Fruit fly (Drosophila melanogaster): ENCODE measurements around the gene CG14406.

CG14406 gene

DNA sequence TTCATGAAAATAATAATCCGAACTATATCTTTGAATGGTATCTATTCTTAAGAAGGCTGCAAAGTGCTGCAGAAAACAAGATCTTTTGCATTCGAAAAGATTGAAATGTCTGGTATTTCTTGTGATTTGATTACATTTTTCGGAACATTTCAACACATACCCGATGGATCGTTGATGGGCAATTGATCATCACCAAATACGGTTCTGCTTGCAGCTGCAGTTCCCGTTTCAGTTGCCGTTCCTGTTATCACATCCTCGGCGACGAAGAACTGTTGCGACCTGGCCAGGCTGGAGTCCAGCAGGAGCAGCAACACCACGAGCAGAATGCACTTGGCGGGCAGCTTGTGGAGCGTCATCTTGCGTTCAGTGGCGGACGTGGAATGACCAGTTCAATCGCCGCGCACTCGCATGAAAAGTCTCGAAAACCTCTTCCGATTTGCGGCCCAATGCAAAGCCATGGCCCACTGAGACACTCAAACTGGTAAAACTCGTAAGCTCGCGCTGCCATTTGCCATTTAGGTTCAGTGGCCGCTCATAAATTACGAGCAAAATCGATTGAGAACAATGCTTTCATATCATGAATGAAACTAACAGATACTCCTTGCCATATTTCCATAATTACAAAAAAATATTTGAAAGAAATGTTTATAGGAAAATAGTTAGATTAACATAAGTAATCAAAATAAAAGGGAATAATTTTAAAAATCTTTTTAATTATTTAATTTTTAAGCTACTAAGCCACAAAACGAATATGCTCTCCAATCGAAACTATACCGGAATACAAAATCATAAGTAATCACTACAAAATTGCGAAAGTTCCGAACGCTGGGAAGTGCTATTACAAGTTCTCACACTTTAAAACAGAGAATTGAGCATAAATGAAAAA lies at the start of gene CG14406:
Gene CG14406 (minus strand): TSS at position 382 of the 886 bp plus-strand sequence.
- TF ChIP-seq EcR (GFP tag; optimal IDR thresholded peaks at IDR 0.05) (peak in 1 of 2 experiments; percentile 1), psq (optimal IDR thresholded peaks at IDR 0.05) (no peak)

dm6 chrX:14955050-14955783 lies 44.6 kb upstream of the CG14406 start, which contains the start of the genes CG9030 and eag:
Gene CG9030, minus strand, starts transcription at chrX:14955100.
Gene eag, plus strand, starts transcription at chrX:14955477.
- no peak for TF ChIP-seq EcR (GFP tag; optimal IDR thresholded peaks at IDR 0.05)
- no peak for TF ChIP-seq pan (optimal IDR thresholded peaks at IDR 0.05)
- no peak for TF ChIP-seq usp (GFP tag; optimal IDR thresholded peaks at IDR 0.05)
- TF ChIP-seq Dll (optimal IDR thresholded peaks at IDR 0.05) = no peak
- no peak for TF ChIP-seq psq (optimal IDR thresholded peaks at IDR 0.05)
- TF ChIP-seq CG8478 (optimal IDR thresholded peaks at IDR 0.05) = no peak

dm6 chrX:14953896-14954295 lies 43.3 kb upstream of the CG14406 start:
- TF ChIP-seq usp (GFP tag; optimal IDR thresholded peaks at IDR 0.05) = no peak
- TF ChIP-seq CG8478 (optimal IDR thresholded peaks at IDR 0.05) = no peak
- TF ChIP-seq EcR (GFP tag; optimal IDR thresholded peaks at IDR 0.05) = no peak
- TF ChIP-seq psq (optimal IDR thresholded peaks at IDR 0.05) = no peak
- no peak for TF ChIP-seq pan (optimal IDR thresholded peaks at IDR 0.05)
- no peak for TF ChIP-seq Dll (optimal IDR thresholded peaks at IDR 0.05)

dm6 chrX:14952845-14953720 lies 42.4 kb upstream of the CG14406 start, which contains the start of gene pdgy:
Gene pdgy, minus strand, starts transcription at chrX:14953532.
- TF ChIP-seq pan (optimal IDR thresholded peaks at IDR 0.05) = no peak
- TF ChIP-seq Dll (optimal IDR thresholded peaks at IDR 0.05) = peak; percentile 7
- no peak for TF ChIP-seq CG8478 (optimal IDR thresholded peaks at IDR 0.05)
- no peak for TF ChIP-seq psq (optimal IDR thresholded peaks at IDR 0.05)
- no peak for TF ChIP-seq usp (GFP tag; optimal IDR thresholded peaks at IDR 0.05)
- TF ChIP-seq EcR (GFP tag; optimal IDR thresholded peaks at IDR 0.05) = no peak

- TF ChIP-seq pan (optimal IDR thresholded peaks at IDR 0.05) (no peak), Dll (optimal IDR thresholded peaks at IDR 0.05) (no peak), psq (optimal IDR thresholded peaks at IDR 0.05) (no peak), EcR (GFP tag; optimal IDR thresholded peaks at IDR 0.05) (no peak), CG8478 (optimal IDR thresholded peaks at IDR 0.05) (no peak), usp (GFP tag; optimal IDR thresholded peaks at IDR 0.05) (no peak)
These were observed 41.6 kb upstream of the CG14406 start for dm6 chrX:14952097-14952844.

dm6 chrX:14951346-14951862 lies 40.8 kb upstream of the CG14406 start:
- TF ChIP-seq usp (GFP tag; optimal IDR thresholded peaks at IDR 0.05) = no peak
- no peak for TF ChIP-seq Dll (optimal IDR thresholded peaks at IDR 0.05)
- TF ChIP-seq pan (optimal IDR thresholded peaks at IDR 0.05) = no peak
- no peak for TF ChIP-seq EcR (GFP tag; optimal IDR thresholded peaks at IDR 0.05)
- TF ChIP-seq CG8478 (optimal IDR thresholded peaks at IDR 0.05) = no peak
- TF ChIP-seq psq (optimal IDR thresholded peaks at IDR 0.05) = no peak

DNA sequence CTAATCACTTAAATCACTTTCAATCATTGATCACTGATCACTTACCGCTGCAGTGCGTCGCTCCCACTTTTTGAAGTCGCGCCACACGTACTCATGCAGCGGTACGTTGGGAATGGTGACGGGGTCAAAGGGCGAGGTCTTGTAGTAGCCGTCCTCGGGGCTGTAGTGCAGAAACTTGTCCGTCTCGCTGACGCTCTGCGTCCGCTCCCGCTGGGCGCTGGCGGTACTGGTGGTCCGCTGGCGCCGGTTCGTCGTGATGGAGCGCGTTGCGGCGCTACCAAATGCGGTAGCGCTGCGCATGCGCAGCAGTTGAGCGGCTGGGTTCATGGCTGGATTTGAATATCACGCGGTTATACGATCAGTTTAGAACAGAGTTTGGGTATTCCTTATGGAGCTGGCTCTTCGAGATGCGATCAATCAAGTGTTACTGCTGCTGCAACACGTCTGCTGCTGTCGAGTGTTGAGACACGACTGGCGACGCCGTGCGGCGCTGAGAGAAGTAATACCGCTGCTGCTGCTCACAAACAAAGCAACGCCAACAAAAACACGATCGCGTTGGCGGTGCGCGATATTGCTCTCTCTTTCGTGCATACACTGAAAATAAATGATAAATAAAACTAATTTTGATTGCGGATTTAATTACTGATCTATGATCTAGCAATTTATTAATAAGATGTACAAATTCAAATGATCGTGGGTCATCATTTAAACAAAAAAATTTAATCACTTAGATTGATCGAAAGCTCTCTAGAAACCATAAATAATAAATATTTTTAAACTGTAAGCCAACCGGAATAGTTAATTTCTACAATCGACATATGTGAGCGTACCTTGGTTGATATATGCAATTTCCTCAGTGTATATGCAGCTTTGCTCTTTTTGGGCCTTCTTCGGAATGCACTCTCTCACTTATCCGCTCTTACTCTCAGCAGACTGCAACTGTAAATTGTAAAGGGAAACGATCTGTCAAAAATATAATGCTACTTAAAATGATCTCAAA lies 39.9 kb upstream of the CG14406 start:
- TF ChIP-seq Dll (optimal IDR thresholded peaks at IDR 0.05) = peak; percentile 8
- no peak for TF ChIP-seq psq (optimal IDR thresholded peaks at IDR 0.05)

DNA sequence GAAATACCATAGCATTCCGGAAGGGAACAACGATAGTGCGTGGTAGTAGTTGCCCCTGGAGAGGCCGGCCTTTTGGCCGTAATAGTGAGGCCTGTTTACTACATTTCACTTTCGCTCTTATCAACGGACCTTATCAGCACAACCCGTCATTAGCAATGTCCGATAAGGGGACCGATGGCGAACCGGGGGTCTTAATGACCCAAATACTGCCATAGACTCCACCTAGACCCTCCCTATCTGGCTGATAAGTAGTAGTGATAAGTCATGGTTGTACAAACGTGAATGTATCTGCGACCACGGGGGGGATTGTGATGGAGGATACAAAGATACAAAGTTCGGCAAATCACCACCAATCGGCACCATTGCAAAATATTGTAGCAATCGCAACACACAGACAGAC lies 38.6 kb upstream of the CG14406 start:
- TF ChIP-seq psq (optimal IDR thresholded peaks at IDR 0.05) = no peak
- no peak for TF ChIP-seq EcR (GFP tag; optimal IDR thresholded peaks at IDR 0.05)
- TF ChIP-seq usp (GFP tag; optimal IDR thresholded peaks at IDR 0.05) = no peak
- TF ChIP-seq Dll (optimal IDR thresholded peaks at IDR 0.05) = no peak
- no peak for TF ChIP-seq CG8478 (optimal IDR thresholded peaks at IDR 0.05)
- TF ChIP-seq pan (optimal IDR thresholded peaks at IDR 0.05) = no peak

- TF ChIP-seq EcR (GFP tag; optimal IDR thresholded peaks at IDR 0.05) (no peak), Dll (optimal IDR thresholded peaks at IDR 0.05) (no peak), usp (GFP tag; optimal IDR thresholded peaks at IDR 0.05) (no peak), psq (optimal IDR thresholded peaks at IDR 0.05) (no peak), pan (optimal IDR thresholded peaks at IDR 0.05) (no peak), CG8478 (optimal IDR thresholded peaks at IDR 0.05) (no peak)
These were observed 36.8 kb upstream of the CG14406 start for dm6 chrX:14947399-14947798.

DNA sequence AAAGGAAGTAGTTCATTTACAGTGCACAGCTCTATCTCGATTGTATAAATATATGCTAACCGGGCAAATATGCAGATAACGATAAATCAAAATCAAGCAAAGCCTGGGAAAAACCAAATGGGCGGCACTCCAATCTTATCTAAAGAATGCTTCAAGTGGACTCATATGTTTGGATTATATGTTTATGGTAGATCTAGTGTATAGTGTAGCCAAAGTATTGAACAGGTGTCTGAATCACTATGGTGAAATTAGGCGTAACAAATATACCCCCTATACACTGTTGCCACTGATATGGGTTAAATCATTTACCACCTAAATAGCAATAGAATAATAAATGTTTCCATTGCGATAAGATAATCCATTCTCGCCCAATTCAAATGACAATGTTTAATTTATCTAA lies 35.9 kb upstream of the CG14406 start:
- TF ChIP-seq EcR (GFP tag; optimal IDR thresholded peaks at IDR 0.05) (no peak), Dll (optimal IDR thresholded peaks at IDR 0.05) (no peak), usp (GFP tag; optimal IDR thresholded peaks at IDR 0.05) (no peak), psq (optimal IDR thresholded peaks at IDR 0.05) (no peak), pan (optimal IDR thresholded peaks at IDR 0.05) (no peak), CG8478 (optimal IDR thresholded peaks at IDR 0.05) (no peak)

Data from whole organism.